Worm (Caenorhabditis elegans) whole organism, young adult: ENCODE measurements around the gene M18.6.
A peak's percentile ranks its signal among the peaks of the same experiment; 100 is the strongest.

Experiments
- B0261.1 ChIP-seq: sonication (generic microtip); optimal IDR thresholded peaks from 2 replicates; lab custom pipeline; 2016; ENCODE audit warnings: mild to moderate bottlenecking, missing genetic modification characterization, moderate library complexity, missing compliant biosample characterization
- C17E4.6 ChIP-seq: fragments of 200-800 bp; sonication (Bioruptor generic); IDR thresholded peaks from 2 replicates; pipeline ENCODE4 v1.3.6; 2022; ENCODE audit warnings: missing genetic modification reagents, missing genetic modification characterization, missing compliant biosample characterization
- F33H1.4 ChIP-seq: fragments of 200-800 bp; sonication (Bioruptor generic); IDR thresholded peaks from 2 replicates; pipeline ENCODE4 v1.3.6; 2022; ENCODE audit warnings: missing genetic modification reagents, missing genetic modification characterization, missing compliant biosample characterization
- F55B11.4 ChIP-seq: sonication (generic microtip); optimal IDR thresholded peaks from 2 replicates; lab custom pipeline; 2016; ENCODE audit warnings: missing compliant biosample characterization, missing genetic modification characterization, borderline replicate concordance; ENCODE audit not compliant: insufficient read depth
- F57A8.1 ChIP-seq: fragments of 200-800 bp; sonication (Bioruptor generic); optimal IDR thresholded peaks from 2 replicates; lab custom pipeline; 2018; ENCODE audit warnings: mild to moderate bottlenecking, missing genetic modification characterization, moderate library complexity, missing compliant biosample characterization
- K11D2.4 ChIP-seq: fragments of 200-800 bp; sonication (Bioruptor generic); IDR thresholded peaks from 2 replicates; pipeline ENCODE4 v1.3.6; 2022; ENCODE audit warnings: missing genetic modification reagents, missing genetic modification characterization, missing compliant biosample characterization
- aptf-3 ChIP-seq: fragments of 200-800 bp; sonication (Bioruptor generic); IDR thresholded peaks from 2 replicates; pipeline ENCODE4 v1.3.6; 2022; ENCODE audit warnings: missing genetic modification characterization, missing compliant biosample characterization
- atf-7 ChIP-seq: sonication (generic microtip); optimal IDR thresholded peaks from 2 replicates; lab custom pipeline; 2017; ENCODE audit warnings: mild to moderate bottlenecking, missing genetic modification characterization, missing compliant biosample characterization
- athp-1 ChIP-seq: sonication (generic microtip); optimal IDR thresholded peaks from 2 replicates; lab custom pipeline; 2017; ENCODE audit warnings: mild to moderate bottlenecking, missing genetic modification characterization, missing compliant biosample characterization
- bed-1 ChIP-seq: fragments of 200-800 bp; sonication (Bioruptor generic); IDR thresholded peaks from 2 replicates; pipeline ENCODE4 v1.3.6; 2022; ENCODE audit warnings: missing genetic modification reagents, missing genetic modification characterization, missing compliant biosample characterization
- bed-2 ChIP-seq: fragments of 200-800 bp; sonication (Bioruptor generic); IDR thresholded peaks from 2 replicates; pipeline ENCODE4 v1.3.6; 2022; ENCODE audit warnings: missing genetic modification reagents, missing genetic modification characterization, missing compliant biosample characterization
- cebp-1 ChIP-seq, 2 experiments: fragments of 200-800 bp in 1 of 2; sonication (Bioruptor generic) in 1 of 2; sonication (generic microtip) in 1 of 2; IDR thresholded peaks in 1 of 2; optimal IDR thresholded peaks in 1 of 2; 2 replicates each; pipeline versions ENCODE4 v1.3.6 to Lab custom; 2017 to 2022; ENCODE audit warnings: missing compliant biosample characterization in 2 of 2, missing genetic modification characterization in 2 of 2, mild to moderate bottlenecking in 1 of 2, missing genetic modification reagents in 1 of 2, moderate library complexity in 1 of 2
- cebp-2 ChIP-seq: fragments of 200-800 bp; sonication (Bioruptor generic); IDR thresholded peaks from 2 replicates; pipeline ENCODE4 v1.3.6; 2022; ENCODE audit warnings: missing genetic modification characterization, missing compliant biosample characterization
- fkh-3 ChIP-seq: sonication (generic microtip); optimal IDR thresholded peaks from 2 replicates; lab custom pipeline; 2016; ENCODE audit warnings: mild to moderate bottlenecking, missing genetic modification characterization, missing compliant biosample characterization
- hmg-1.2 ChIP-seq: fragments of 200-800 bp; sonication (Bioruptor generic); IDR thresholded peaks from 2 replicates; pipeline ENCODE4 v1.3.6; 2022; ENCODE audit warnings: missing genetic modification reagents, missing genetic modification characterization, missing compliant biosample characterization
- lin-40 ChIP-seq: sonication (generic microtip); optimal IDR thresholded peaks from 2 replicates; lab custom pipeline; 2016; ENCODE audit warnings: missing genetic modification characterization, mild to moderate bottlenecking, missing compliant biosample characterization, missing genotype, missing genetic modification reagents
- lin-54 ChIP-seq: fragments of 200-800 bp; sonication (Bioruptor generic); optimal IDR thresholded peaks from 2 replicates; lab custom pipeline; 2018; ENCODE audit warnings: mild to moderate bottlenecking, missing genetic modification characterization, missing compliant biosample characterization
- lsl-1 ChIP-seq: fragments of 200-800 bp; sonication (Bioruptor generic); optimal IDR thresholded peaks from 2 replicates; lab custom pipeline; 2018; ENCODE audit warnings: mild to moderate bottlenecking, missing genetic modification characterization, moderate library complexity, missing compliant biosample characterization
- lsy-27 ChIP-seq: sonication (generic microtip); optimal IDR thresholded peaks from 2 replicates; lab custom pipeline; 2017; ENCODE audit warnings: missing genetic modification characterization, mild to moderate bottlenecking, missing compliant biosample characterization, antibody characterized with exemption, missing genotype, borderline replicate concordance; ENCODE audit not compliant: insufficient read depth
- madf-8 ChIP-seq: fragments of 200-800 bp; sonication (Bioruptor generic); conservative IDR thresholded peaks from 2 replicates; pipeline ENCODE4 v1.3.6; 2022; ENCODE audit warnings: missing genetic modification reagents, missing genetic modification characterization, missing compliant biosample characterization
- nhr-120 ChIP-seq: fragments of 200-800 bp; sonication (Bioruptor generic); IDR thresholded peaks from 2 replicates; pipeline ENCODE4 v1.3.6; 2022; ENCODE audit warnings: missing genetic modification characterization, missing compliant biosample characterization
- nhr-80 ChIP-seq: sonication (generic microtip); optimal IDR thresholded peaks from 2 replicates; lab custom pipeline; 2016; ENCODE audit warnings: missing genetic modification characterization, missing compliant biosample characterization
- pbrm-1 ChIP-seq: fragments of 200-800 bp; sonication (Bioruptor generic); IDR thresholded peaks from 2 replicates; pipeline ENCODE4 v1.3.6; 2022; ENCODE audit warnings: missing genetic modification reagents, missing genetic modification characterization, missing compliant biosample characterization
- rec-8 ChIP-seq, 2 experiments: sonication (generic microtip); optimal IDR thresholded peaks; 2 replicates each; lab custom pipeline; 2016; ENCODE audit warnings: mild to moderate bottlenecking in 2 of 2, missing genetic modification characterization in 2 of 2, missing genetic modification reagents in 2 of 2, missing genotype in 2 of 2, missing biosample characterization in 1 of 2, missing compliant biosample characterization in 1 of 2, moderate library complexity in 1 of 2
- repo-1 ChIP-seq: sonication (generic microtip); optimal IDR thresholded peaks from 2 replicates; lab custom pipeline; 2017; ENCODE audit warnings: mild to moderate bottlenecking, missing genetic modification characterization, missing compliant biosample characterization
- snpc-1.1 ChIP-seq: sonication (generic microtip); optimal IDR thresholded peaks from 2 replicates; lab custom pipeline; 2017; ENCODE audit warnings: missing genetic modification characterization, mild to moderate bottlenecking, missing compliant biosample characterization, antibody characterized with exemption, moderate library complexity, missing genotype, missing genetic modification reagents; ENCODE audit not compliant: insufficient read depth
- snpc-4 ChIP-seq, 5 experiments: fragments of 150-350 bp in 1 of 5; sonication (generic microtip) in 4 of 5; optimal IDR thresholded peaks; 2 replicates each; lab custom pipeline; 2014 to 2018; ENCODE audit warnings: missing genetic modification characterization in 5 of 5, missing biosample characterization in 3 of 5, antibody characterized with exemption in 2 of 5, mild to moderate bottlenecking in 2 of 5, missing compliant biosample characterization in 2 of 5, missing genotype in 2 of 5, moderate library complexity in 2 of 5, missing genetic modification reagents in 1 of 5
- somi-1 ChIP-seq: fragments of 200-800 bp; sonication (Bioruptor generic); optimal IDR thresholded peaks from 2 replicates; lab custom pipeline; 2018; ENCODE audit warnings: mild to moderate bottlenecking, missing genetic modification characterization, missing compliant biosample characterization
- tlf-1 ChIP-seq: fragments of 200-800 bp; sonication (Bioruptor generic); optimal IDR thresholded peaks from 2 replicates; lab custom pipeline; 2018; ENCODE audit warnings: mild to moderate bottlenecking, missing genetic modification characterization, missing compliant biosample characterization
- ztf-28 ChIP-seq: fragments of 200-800 bp; sonication (Bioruptor generic); IDR thresholded peaks from 2 replicates; pipeline ENCODE4 v1.3.6; 2022; ENCODE audit warnings: missing genetic modification reagents, missing genetic modification characterization, missing compliant biosample characterization

M18.6 gene

ce11 chrIV:12126740-12127472 lies 5.8 kb downstream of the M18.6 start (continued):
- TF ChIP-seq nhr-120 (GFP tag; lab: Robert Waterston, UW), result no peak
- no peak for TF ChIP-seq somi-1 (GFP tag; lab: Kevin White, UChicago)
- TF ChIP-seq lin-40 (tag; lab: Kevin White, UChicago), result no peak
- TF ChIP-seq pbrm-1 (GFP tag; lab: Robert Waterston, UW), result no peak
- TF ChIP-seq F57A8.1 (GFP tag; lab: Kevin White, UChicago), result no peak

- TF ChIP-seq cebp-2 (GFP tag; lab: Robert Waterston, UW) (0 out of 2 replicates have a peak, but pooled peaks have one; percentile 41), cebp-1 (GFP tag; IDR thresholded peaks at IDR 0.05; lab: Robert Waterston, UW) (0 out of 2 replicates have a peak, but pooled peaks have one; percentile 24), cebp-1 (tag; optimal IDR thresholded peaks at IDR 0.05; lab: Kevin White, UChicago) (peak; percentile 59), F55B11.4 (tag; lab: Kevin White, UChicago) (no peak)
These were observed 6.7 kb downstream of the M18.6 start for ce11 chrIV:12127838-12128237.

- no peak for TF ChIP-seq hmg-1.2
- no peak for TF ChIP-seq fkh-3
- no peak for TF ChIP-seq C17E4.6 (GFP tag; lab: Robert Waterston, UW)
- TF ChIP-seq tlf-1 (GFP tag; lab: Kevin White, UChicago), result no peak
- no peak for TF ChIP-seq F33H1.4 (GFP tag; lab: Robert Waterston, UW)
- TF ChIP-seq repo-1, result no peak
- no peak for TF ChIP-seq K11D2.4 (GFP tag; lab: Robert Waterston, UW)
- TF ChIP-seq aptf-3 (GFP tag; lab: Robert Waterston, UW), result no peak
- no peak for TF ChIP-seq ztf-28 (GFP tag; lab: Robert Waterston, UW)
- no peak for TF ChIP-seq B0261.1 (tag; lab: Kevin White, UChicago)
- no peak for TF ChIP-seq bed-2
- no peak for TF ChIP-seq rec-8 (tag; optimal IDR thresholded peaks at IDR 0.05; lab: Kevin White, UChicago)
- 0 out of 2 replicates have a peak, but pooled peaks have one; percentile 10 for TF ChIP-seq cebp-2 (GFP tag; lab: Robert Waterston, UW)
- TF ChIP-seq nhr-80 (tag; lab: Kevin White, UChicago), result peak; percentile 67
- TF ChIP-seq cebp-1 (GFP tag; IDR thresholded peaks at IDR 0.05; lab: Robert Waterston, UW), result no peak
- TF ChIP-seq cebp-1 (tag; optimal IDR thresholded peaks at IDR 0.05; lab: Kevin White, UChicago), result peak; percentile 6
These were observed 7.6 kb downstream of the M18.6 start for ce11 chrIV:12128708-12129107.

- TF ChIP-seq lin-54, result no peak
These were observed 8.1 kb downstream of the M18.6 start, which contains the start of gene lin-24 for ce11 chrIV:12129204-12129603. lin-24 (plus strand) TSS chrIV:12129504.

ce11 chrIV:12131308-12132072 lies 10.4 kb downstream of the M18.6 start:
- TF ChIP-seq snpc-4 (GFP tag; optimal IDR thresholded peaks at IDR 0.05; lab: Kevin White, UChicago) (peak; percentile 19), snpc-4 (tag; optimal IDR thresholded peaks at IDR 0.05; lab: Kevin White, UChicago) (peak in 2 of 4 experiments; percentile 44 to 69), snpc-1.1 (tag; lab: Kevin White, UChicago) (peak; percentile 45), athp-1 (tag; lab: Kevin White, UChicago) (no peak), C17E4.6 (GFP tag; lab: Robert Waterston, UW) (no peak), bed-1 (GFP tag; lab: Robert Waterston, UW) (no peak), lsy-27 (tag; lab: Kevin White, UChicago) (no peak), atf-7 (tag; lab: Kevin White, UChicago) (no peak), madf-8 (GFP tag; lab: Robert Waterston, UW) (no peak), F55B11.4 (tag; lab: Kevin White, UChicago) (no peak), cebp-2 (GFP tag; lab: Robert Waterston, UW) (no peak), lsl-1 (GFP tag; lab: Kevin White, UChicago) (no peak)
